Worm (Caenorhabditis elegans): ENCODE measurements around the gene unc-60.

DNA sequence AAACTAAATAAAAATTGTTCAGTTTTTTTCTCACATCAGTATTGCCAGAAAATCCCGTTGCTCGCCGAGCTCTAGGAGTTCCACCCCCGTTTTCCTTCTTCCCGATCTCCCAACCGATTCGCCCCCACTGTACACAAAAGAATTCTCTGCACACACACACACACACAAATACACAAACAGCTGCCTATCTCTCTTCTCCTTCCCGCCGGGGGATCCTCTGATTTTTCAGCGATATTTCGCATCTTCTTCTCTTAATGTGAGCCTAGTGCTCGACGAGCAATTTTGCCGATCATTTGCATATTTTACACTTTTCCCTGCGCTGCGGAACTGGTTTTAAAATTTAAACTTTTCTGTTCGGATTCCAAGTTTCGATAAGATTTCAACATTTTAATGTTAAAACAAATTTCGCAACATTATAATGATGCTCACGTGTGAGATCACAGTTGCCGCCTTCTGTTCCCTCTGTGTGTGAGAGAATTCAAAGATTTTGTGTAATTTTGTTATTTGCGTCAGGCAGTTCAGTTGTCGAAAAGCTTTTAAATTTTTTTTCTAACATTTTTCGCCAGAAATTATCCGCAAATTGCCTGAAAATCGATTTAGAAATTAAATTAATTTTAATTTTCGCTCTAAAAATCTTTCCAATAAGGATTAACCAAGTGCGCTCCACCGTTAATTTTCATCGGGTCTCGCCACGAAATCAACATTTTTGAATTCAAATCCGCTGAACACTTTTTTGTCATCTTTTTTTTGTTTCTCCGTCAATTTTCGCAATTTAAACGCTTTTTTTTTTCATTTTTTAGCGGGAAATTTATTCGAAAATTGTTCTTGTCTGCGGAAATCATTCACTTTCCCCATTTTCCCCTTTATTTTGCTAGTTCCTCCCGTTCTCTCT, 3.6 kb upstream of the unc-60 start:
- TF ChIP-seq dmd-4 (tag; optimal IDR thresholded peaks at IDR 0.05; ENCODE audit: borderline replicate concordance) (no peak), pha-4 (tag; optimal IDR thresholded peaks at IDR 0.05) (no peak)
